Fruit fly (Drosophila melanogaster): ENCODE results near the gene CG32473.

Gene CG32473

dm6 chr3R:13305318-13305899 lies 3.0 kb downstream of the CG32473 start (continued):
- TF ChIP-seq CG4282 (GFP tag; optimal IDR thresholded peaks at IDR 0.05) (no peak), CG18764 (GFP tag; optimal IDR thresholded peaks at IDR 0.05) (no peak), abd-A (tag; optimal IDR thresholded peaks at IDR 0.05) (no peak), seq (GFP tag; IDR thresholded peaks at IDR 0.05) (0 out of 2 replicates have a peak, but pooled peaks have one; percentile 26), CG1603 (tag; optimal IDR thresholded peaks at IDR 0.05) (no peak), CG12391 (tag; optimal IDR thresholded peaks at IDR 0.05) (peak; percentile 66), Sin3A (optimal IDR thresholded peaks at IDR 0.05) (no peak), MESR4 (GFP tag; optimal IDR thresholded peaks at IDR 0.05) (no peak), CG17829 (tag; optimal IDR thresholded peaks at IDR 0.05) (peak; percentile 68), ro (GFP tag; IDR thresholded peaks at IDR 0.05) (no peak), sug (tag; optimal IDR thresholded peaks at IDR 0.05) (no peak), CG34224 (GFP tag; IDR thresholded peaks at IDR 0.05; ENCODE audit: partially characterized antibody) (no peak), gt (GFP tag; IDR thresholded peaks at IDR 0.05) (no peak), stc (GFP tag; IDR thresholded peaks at IDR 0.05) (no peak), CG12155 (GFP tag; optimal IDR thresholded peaks at IDR 0.05) (no peak), CG11504 (tag; optimal IDR thresholded peaks at IDR 0.05) (peak; percentile 75), B-H2 (GFP tag; optimal IDR thresholded peaks at IDR 0.05) (no peak), Dfd (GFP tag; optimal IDR thresholded peaks at IDR 0.05) (no peak), Asciz (GFP tag; optimal IDR thresholded peaks at IDR 0.05) (peak; percentile 52), chn (GFP tag; optimal IDR thresholded peaks at IDR 0.05) (no peak), CG5245 (GFP tag; optimal IDR thresholded peaks at IDR 0.05) (peak; percentile 9), nerfin-2 (GFP tag; IDR thresholded peaks at IDR 0.05; ENCODE audit: partially characterized antibody) (no peak), Stat92E (GFP tag; optimal IDR thresholded peaks at IDR 0.05) (peak in 1 of 3 experiments; percentile 64), Dp (GFP tag; optimal IDR thresholded peaks at IDR 0.05) (no peak), hth (optimal IDR thresholded peaks at IDR 0.05) (no peak), sna (GFP tag; IDR thresholded peaks at IDR 0.05; ENCODE audit: partially characterized antibody) (no peak), p53 (GFP tag; optimal IDR thresholded peaks at IDR 0.05) (no peak), CG6791 (GFP tag; IDR thresholded peaks at IDR 0.05; ENCODE audit: partially characterized antibody) (no peak), HLH54F (GFP tag; optimal IDR thresholded peaks at IDR 0.05) (no peak), lov (optimal IDR thresholded peaks at IDR 0.05) (no peak), lov (GFP tag; IDR thresholded peaks at IDR 0.05) (no peak), CG9437 (GFP tag; optimal IDR thresholded peaks at IDR 0.05) (peak; percentile 48), D19B (GFP tag; optimal IDR thresholded peaks at IDR 0.05) (no peak), tin (GFP tag; optimal IDR thresholded peaks at IDR 0.05) (peak; percentile 14), CG43689 (GFP tag; IDR thresholded peaks at IDR 0.05) (no peak), her (GFP tag; optimal IDR thresholded peaks at IDR 0.05) (no peak), Sry-δ (GFP tag; optimal IDR thresholded peaks at IDR 0.05) (no peak), CG14441 (GFP tag; IDR thresholded peaks at IDR 0.05) (no peak), CG11093 (GFP tag; IDR thresholded peaks at IDR 0.05) (0 out of 3 replicates have a peak, but pooled peaks have one; percentile 36), CG8765 (GFP tag; IDR thresholded peaks at IDR 0.05) (no peak)

DNA sequence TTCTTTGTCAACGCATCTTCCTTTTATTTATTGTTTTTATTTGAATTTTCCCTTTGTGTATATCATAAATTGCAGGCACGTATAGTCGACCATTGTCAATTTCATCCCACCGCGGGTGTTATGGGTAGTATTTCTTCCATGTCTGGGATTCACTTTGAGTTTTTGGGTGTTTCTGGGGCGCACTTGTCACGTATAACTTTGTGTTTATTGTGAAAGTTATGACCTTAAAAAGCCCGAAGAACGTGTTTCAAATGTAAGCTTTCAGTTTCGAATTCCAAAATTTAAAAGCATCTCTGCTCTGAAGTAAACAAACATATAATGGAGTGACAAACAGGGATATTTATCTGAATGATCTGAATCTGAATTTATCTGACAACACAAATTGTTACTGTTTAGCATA lies 4.1 kb downstream of the CG32473 start:
- TF ChIP-seq emc (GFP tag; optimal IDR thresholded peaks at IDR 0.05): no peak
- TF ChIP-seq Blimp-1 (GFP tag; optimal IDR thresholded peaks at IDR 0.05): peak; percentile 74
